Worm (Caenorhabditis elegans) whole organism, young adult: ENCODE data around the gene cest-1.2.

ENCODE experiments used
- B0261.1 ChIP-seq: sonication (generic microtip); optimal IDR thresholded peaks from 2 replicates; lab custom pipeline; 2016; ENCODE audit warnings: mild to moderate bottlenecking, missing genetic modification characterization, moderate library complexity, missing compliant biosample characterization
- F10E7.11 ChIP-seq: sonication (generic microtip); optimal IDR thresholded peaks from 2 replicates; lab custom pipeline; 2017; ENCODE audit warnings: mild to moderate bottlenecking, missing genetic modification characterization, moderate library complexity, missing compliant biosample characterization
- F33H1.4 ChIP-seq: fragments of 200-800 bp; sonication (Bioruptor generic); IDR thresholded peaks from 2 replicates; pipeline ENCODE4 v1.3.6; 2022; ENCODE audit warnings: missing genetic modification reagents, missing genetic modification characterization, missing compliant biosample characterization
- F55B11.4 ChIP-seq: sonication (generic microtip); optimal IDR thresholded peaks from 2 replicates; lab custom pipeline; 2016; ENCODE audit warnings: missing compliant biosample characterization, missing genetic modification characterization, borderline replicate concordance; ENCODE audit not compliant: insufficient read depth
- F57A8.1 ChIP-seq: fragments of 200-800 bp; sonication (Bioruptor generic); optimal IDR thresholded peaks from 2 replicates; lab custom pipeline; 2018; ENCODE audit warnings: mild to moderate bottlenecking, missing genetic modification characterization, moderate library complexity, missing compliant biosample characterization
- K11D2.4 ChIP-seq: fragments of 200-800 bp; sonication (Bioruptor generic); IDR thresholded peaks from 2 replicates; pipeline ENCODE4 v1.3.6; 2022; ENCODE audit warnings: missing genetic modification reagents, missing genetic modification characterization, missing compliant biosample characterization
- Y53G8AR.9 ChIP-seq: fragments of 200-800 bp; sonication (Bioruptor generic); conservative IDR thresholded peaks from 2 replicates; pipeline ENCODE4 v1.3.6; 2022; ENCODE audit warnings: missing genetic modification reagents, missing genetic modification characterization, missing compliant biosample characterization
- aptf-2 ChIP-seq: fragments of 200-800 bp; sonication (Bioruptor generic); conservative IDR thresholded peaks from 2 replicates; pipeline ENCODE4 v1.3.6; 2022; ENCODE audit warnings: missing genetic modification reagents, missing genetic modification characterization, missing compliant biosample characterization
- ceh-27 ChIP-seq: fragments of 200-800 bp; sonication (Bioruptor generic); optimal IDR thresholded peaks from 2 replicates; lab custom pipeline; 2018; ENCODE audit warnings: mild to moderate bottlenecking, missing genetic modification characterization, moderate library complexity, missing compliant biosample characterization
- ceh-91 ChIP-seq: fragments of 200-800 bp; sonication (Bioruptor generic); IDR thresholded peaks from 2 replicates; pipeline ENCODE4 v1.3.6; 2022; ENCODE audit warnings: missing genetic modification reagents, missing genetic modification characterization, missing compliant biosample characterization
- dox-1 ChIP-seq: fragments of 200-800 bp; sonication (Bioruptor generic); IDR thresholded peaks from 2 replicates; pipeline ENCODE4 v1.3.6; 2022; ENCODE audit warnings: missing genetic modification reagents, missing genetic modification characterization, missing compliant biosample characterization
- egrh-3 ChIP-seq: fragments of 200-800 bp; sonication (Bioruptor generic); IDR thresholded peaks from 2 replicates; pipeline ENCODE4 v1.3.6; 2022; ENCODE audit warnings: missing genetic modification reagents, missing genetic modification characterization, missing compliant biosample characterization
- ets-4 ChIP-seq: fragments of 200-800 bp; sonication (Bioruptor generic); optimal IDR thresholded peaks from 2 replicates; lab custom pipeline; 2018; ENCODE audit warnings: mild to moderate bottlenecking, missing genetic modification characterization, missing compliant biosample characterization
- hmg-20 ChIP-seq: fragments of 200-800 bp; sonication (Bioruptor generic); IDR thresholded peaks from 2 replicates; pipeline ENCODE4 v1.3.6; 2022; ENCODE audit warnings: missing genetic modification reagents, missing genetic modification characterization, missing compliant biosample characterization
- hrde-1 ChIP-seq: sonication (generic microtip); optimal IDR thresholded peaks from 2 replicates; lab custom pipeline; 2016; ENCODE audit warnings: missing genetic modification characterization, mild to moderate bottlenecking, missing compliant biosample characterization, moderate library complexity, missing genotype, missing genetic modification reagents, borderline replicate concordance
- lag-1 ChIP-seq: fragments of 200-800 bp; sonication (Bioruptor generic); IDR thresholded peaks from 2 replicates; pipeline ENCODE4 v1.3.6; 2022; ENCODE audit warnings: missing genetic modification reagents, missing genetic modification characterization, missing compliant biosample characterization
- lin-26 ChIP-seq: fragments of 200-800 bp; sonication (Bioruptor generic); IDR thresholded peaks from 2 replicates; pipeline ENCODE4 v1.3.6; 2022; ENCODE audit warnings: missing genetic modification reagents, missing genetic modification characterization, missing compliant biosample characterization
- lin-35 ChIP-seq, 3 experiments: fragments of 150-350 bp in 2 of 3; sonication (generic microtip) in 1 of 3; optimal IDR thresholded peaks; 2 replicates each; lab custom pipeline; 2014 to 2018; ENCODE audit warnings: missing biosample characterization in 3 of 3, missing genetic modification characterization in 3 of 3, missing genetic modification reagents in 3 of 3
- lin-40 ChIP-seq: sonication (generic microtip); optimal IDR thresholded peaks from 2 replicates; lab custom pipeline; 2016; ENCODE audit warnings: missing genetic modification characterization, mild to moderate bottlenecking, missing compliant biosample characterization, missing genotype, missing genetic modification reagents
- madf-6 ChIP-seq: fragments of 200-800 bp; sonication (Bioruptor generic); IDR thresholded peaks from 2 replicates; pipeline ENCODE4 v1.3.6; 2022; ENCODE audit warnings: missing genetic modification reagents, missing genetic modification characterization, missing compliant biosample characterization
- mcd-1 ChIP-seq: fragments of 200-800 bp; sonication (Bioruptor generic); IDR thresholded peaks from 2 replicates; pipeline ENCODE4 v1.3.6; 2022; ENCODE audit warnings: missing genetic modification reagents, missing genetic modification characterization, missing compliant biosample characterization
- pha-4 ChIP-seq: fragments of 150-350 bp; sonication (generic microtip); optimal IDR thresholded peaks from 2 replicates; lab custom pipeline; 2014; ENCODE audit warnings: missing biosample characterization, missing genetic modification reagents, missing genetic modification characterization
- tbp1 ChIP-seq: fragments of 200-800 bp; sonication (Bioruptor generic); optimal IDR thresholded peaks from 2 replicates; lab custom pipeline; 2018; ENCODE audit warnings: mild to moderate bottlenecking, missing genetic modification characterization, missing compliant biosample characterization
- unc-130 ChIP-seq: sonication (generic microtip); optimal IDR thresholded peaks from 2 replicates; lab custom pipeline; 2016; ENCODE audit warnings: missing genetic modification reagents, missing genetic modification characterization, missing compliant biosample characterization
- xnd-1 ChIP-seq: sonication (generic microtip); optimal IDR thresholded peaks from 2 replicates; lab custom pipeline; 2016; ENCODE audit warnings: missing genotype, missing genetic modification reagents, missing genetic modification characterization, missing compliant biosample characterization
- zfh-2 ChIP-seq: fragments of 200-800 bp; sonication (Bioruptor generic); conservative IDR thresholded peaks from 2 replicates; pipeline ENCODE4 v1.3.6; 2022; ENCODE audit warnings: missing genetic modification reagents, missing genetic modification characterization, missing compliant biosample characterization
- ztf-22 ChIP-seq: fragments of 200-800 bp; sonication (Bioruptor generic); optimal IDR thresholded peaks from 2 replicates; lab custom pipeline; 2018; ENCODE audit warnings: mild to moderate bottlenecking, missing genetic modification characterization, moderate library complexity, missing compliant biosample characterization
- ztf-25 ChIP-seq: fragments of 200-800 bp; sonication (Bioruptor generic); IDR thresholded peaks from 2 replicates; pipeline ENCODE4 v1.3.6; 2022; ENCODE audit warnings: missing genetic modification reagents, missing genetic modification characterization, missing compliant biosample characterization
- ztf-28 ChIP-seq: fragments of 200-800 bp; sonication (Bioruptor generic); IDR thresholded peaks from 2 replicates; pipeline ENCODE4 v1.3.6; 2022; ENCODE audit warnings: missing genetic modification reagents, missing genetic modification characterization, missing compliant biosample characterization
- ztf-3 ChIP-seq: fragments of 200-800 bp; sonication (Bioruptor generic); optimal IDR thresholded peaks from 2 replicates; lab custom pipeline; 2018; ENCODE audit warnings: mild to moderate bottlenecking, missing genetic modification characterization, missing compliant biosample characterization
- ztf-6 ChIP-seq: fragments of 200-800 bp; sonication (Bioruptor generic); IDR thresholded peaks from 2 replicates; pipeline ENCODE4 v1.3.6; 2022; ENCODE audit warnings: missing genetic modification reagents, missing genetic modification characterization, missing compliant biosample characterization

Gene cest-1.2

ce11 chrV:14126341-14126924 lies 34.2 kb downstream of the cest-1.2 start:
- TF ChIP-seq lin-40 (tag; lab: Kevin White, UChicago) = no peak
- no peak for TF ChIP-seq F55B11.4 (tag; lab: Kevin White, UChicago)
- peak; percentile 1 for TF ChIP-seq ceh-27 (GFP tag; lab: Kevin White, UChicago)
- no peak for TF ChIP-seq hmg-20 (GFP tag; lab: Robert Waterston, UW)
- TF ChIP-seq B0261.1 (tag; lab: Kevin White, UChicago) = no peak
- TF ChIP-seq aptf-2 = no peak
- peak; percentile 53; the same call in 1 of the 2 replicates for TF ChIP-seq zfh-2

ce11 chrV:14124187-14124586 lies 36.5 kb downstream of the cest-1.2 start:
- TF ChIP-seq lin-26 (GFP tag; lab: Robert Waterston, UW) (0 out of 2 replicates have a peak, but pooled peaks have one; percentile 41), mcd-1 (GFP tag; lab: Robert Waterston, UW) (peak; percentile 51), madf-6 (GFP tag; lab: Robert Waterston, UW) (peak; percentile 24; the same call in 1 of the 2 replicates), F33H1.4 (GFP tag; lab: Robert Waterston, UW) (peak; percentile 77), Y53G8AR.9 (GFP tag; lab: Robert Waterston, UW) (0 out of 2 replicates have a peak, but pooled peaks have one; percentile 39), ztf-25 (0 out of 2 replicates have a peak, but pooled peaks have one; percentile 21), dox-1 (GFP tag; lab: Robert Waterston, UW) (peak; percentile 44; the same call in 1 of the 2 replicates)

- TF ChIP-seq hrde-1 (tag; lab: Kevin White, UChicago) = no peak
- no peak for TF ChIP-seq pha-4 (tag; lab: Kevin White, UChicago)
- TF ChIP-seq xnd-1 = no peak
- TF ChIP-seq lag-1 (GFP tag; lab: Robert Waterston, UW) = no peak
- TF ChIP-seq tbp1 (GFP tag; lab: Kevin White, UChicago) = no peak
- TF ChIP-seq F10E7.11 = no peak
- no peak for TF ChIP-seq ztf-6 (GFP tag; lab: Robert Waterston, UW)
- TF ChIP-seq lin-35 (GFP tag; optimal IDR thresholded peaks at IDR 0.05; lab: Kevin White, UChicago) = no peak
- TF ChIP-seq unc-130 (GFP tag; lab: Kevin White, UChicago) = no peak
- no peak for TF ChIP-seq F57A8.1 (GFP tag; lab: Kevin White, UChicago)
- no peak for TF ChIP-seq ztf-22 (GFP tag; lab: Kevin White, UChicago)
- TF ChIP-seq ztf-28 (GFP tag; lab: Robert Waterston, UW) = no peak
Observed at ce11 chrV:14123176-14123575, 37.5 kb downstream of the cest-1.2 start.

- TF ChIP-seq ets-4 (GFP tag; lab: Kevin White, UChicago) (no peak), K11D2.4 (GFP tag; lab: Robert Waterston, UW) (peak; percentile 26; the same call in 1 of the 2 replicates), ztf-3 (GFP tag; lab: Kevin White, UChicago) (no peak), madf-6 (GFP tag; lab: Robert Waterston, UW) (no peak), egrh-3 (GFP tag; lab: Robert Waterston, UW) (peak; percentile 24; the same call in 1 of the 2 replicates), zfh-2 (peak; percentile 58; the same call in 1 of the 2 replicates), ceh-91 (no peak)
Observed at ce11 chrV:14120674-14121073, 40.0 kb downstream of the cest-1.2 start.
